Fruit fly (Drosophila melanogaster) whole organism, adult: ENCODE results near the gene Fmr1.

Experiments
- CG11617 ChIP-seq: fragments of 200-800 bp; sonication (Bioruptor generic); optimal IDR thresholded peaks from 2 replicates; lab custom pipeline; 2017; ENCODE audit warnings: mild to moderate bottlenecking, missing biosample characterization, missing genetic modification reagents, missing genetic modification characterization
- bab1 ChIP-seq: fragments of 200-800 bp; sonication (Bioruptor generic); optimal IDR thresholded peaks from 3 replicates; lab custom pipeline; 2019; ENCODE audit warnings: missing biosample characterization, mild to moderate bottlenecking, missing genetic modification characterization, moderate library complexity

dm6 chr3R:10063707-10064106, 46.2 kb downstream of the Fmr1 start, which contains the start of gene CG33631:
- TF ChIP-seq bab1 (GFP tag; lab: Kevin White, UChicago), result no peak
- TF ChIP-seq CG11617 (GFP tag; lab: Kevin White, UChicago), result no peak
